Fruit fly (Drosophila melanogaster): ENCODE results near the gene CG2150.

Gene CG2150

DNA sequence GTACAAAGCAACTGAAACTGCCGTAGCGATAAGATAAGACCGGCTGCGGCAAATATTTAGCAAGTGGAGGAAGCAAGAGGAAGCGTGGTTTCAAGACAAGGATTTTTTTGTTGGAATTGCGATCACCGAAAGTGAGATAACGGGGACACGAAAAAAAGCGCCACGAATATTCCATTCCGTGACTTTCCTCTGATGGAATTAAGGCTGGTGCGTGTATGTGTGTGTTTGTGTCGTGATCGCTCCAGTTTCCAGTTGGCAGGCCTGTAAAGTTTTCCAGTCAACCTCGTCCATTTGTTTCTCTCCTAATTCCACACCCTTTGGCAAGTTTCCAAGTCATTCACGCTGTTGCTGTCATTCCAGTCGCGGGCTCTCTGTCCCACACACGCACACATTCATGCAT lies 38.3 kb downstream of the CG2150 start:
- no peak for TF ChIP-seq cic (GFP tag; optimal IDR thresholded peaks at IDR 0.05)
- TF ChIP-seq Mnt (GFP tag; optimal IDR thresholded peaks at IDR 0.05), result no peak
- no peak for TF ChIP-seq CG7045 (GFP tag; optimal IDR thresholded peaks at IDR 0.05)
- no peak for TF ChIP-seq Hr96 (GFP tag; optimal IDR thresholded peaks at IDR 0.05)
- no peak for TF ChIP-seq pad (GFP tag; optimal IDR thresholded peaks at IDR 0.05)

DNA sequence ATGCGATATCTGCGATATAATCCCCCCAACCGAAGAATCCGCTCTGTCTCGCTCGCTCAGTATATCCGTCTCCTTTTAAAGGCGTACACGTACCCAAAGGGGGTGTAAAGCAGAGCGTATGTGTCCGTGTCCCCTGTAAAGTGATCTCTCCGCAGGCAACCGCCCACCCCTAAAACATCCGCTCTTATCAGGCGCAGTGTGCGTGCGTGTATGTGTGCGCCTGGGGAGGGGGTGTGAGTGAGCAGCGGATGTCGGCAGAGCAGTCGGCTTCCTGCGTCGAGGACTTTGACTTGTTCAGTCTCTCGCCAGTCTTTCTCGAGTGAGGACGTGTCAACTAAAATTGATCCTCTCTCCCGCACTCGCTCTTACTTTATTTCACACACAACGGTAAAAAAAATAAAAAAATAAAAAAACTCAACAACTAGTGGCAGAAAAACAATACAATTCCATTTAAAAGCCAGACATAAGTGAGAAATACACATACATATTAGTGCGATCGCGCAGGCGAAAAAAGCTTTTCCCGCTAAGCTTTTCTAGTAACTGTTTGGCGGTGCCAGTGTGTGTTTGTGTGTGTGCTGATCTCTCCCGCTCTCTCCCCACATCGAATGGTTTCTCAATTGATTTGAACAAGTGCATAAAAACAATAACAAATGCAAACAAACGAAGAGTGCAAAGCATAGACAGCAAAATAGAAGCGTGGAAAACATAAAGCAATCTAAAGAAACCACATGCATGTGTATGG lies 38.9 kb downstream of the CG2150 start:
- TF ChIP-seq pad (GFP tag; optimal IDR thresholded peaks at IDR 0.05) (peak; percentile 91), Hr96 (GFP tag; optimal IDR thresholded peaks at IDR 0.05) (no peak), CG11617 (GFP tag; optimal IDR thresholded peaks at IDR 0.05) (peak; percentile 12), CG12768 (GFP tag; optimal IDR thresholded peaks at IDR 0.05) (peak; percentile 61), kay (GFP tag; ENCODE audit: borderline replicate concordance) (no peak), ovo (GFP tag; optimal IDR thresholded peaks at IDR 0.05) (peak; percentile 68), bab1 (GFP tag; optimal IDR thresholded peaks at IDR 0.05) (no peak), CG1620 (GFP tag; optimal IDR thresholded peaks at IDR 0.05) (no peak), Mnt (GFP tag; optimal IDR thresholded peaks at IDR 0.05) (no peak), CG5204 (GFP tag; optimal IDR thresholded peaks at IDR 0.05) (no peak), CG14711 (tag; optimal IDR thresholded peaks at IDR 0.05) (no peak), CG33017 (tag; optimal IDR thresholded peaks at IDR 0.05) (peak; percentile 32), CG7045 (GFP tag; optimal IDR thresholded peaks at IDR 0.05) (no peak), CG7101 (tag; optimal IDR thresholded peaks at IDR 0.05) (peak; percentile 6), Crg-1 (GFP tag; optimal IDR thresholded peaks at IDR 0.05) (no peak), cnc (optimal IDR thresholded peaks at IDR 0.05) (no peak), toe (GFP tag; optimal IDR thresholded peaks at IDR 0.05) (peak; percentile 70), tj (GFP tag; optimal IDR thresholded peaks at IDR 0.05) (peak; percentile 23), Clk (GFP tag; optimal IDR thresholded peaks at IDR 0.05) (no peak), cic (GFP tag; optimal IDR thresholded peaks at IDR 0.05) (peak; percentile 66)

DNA sequence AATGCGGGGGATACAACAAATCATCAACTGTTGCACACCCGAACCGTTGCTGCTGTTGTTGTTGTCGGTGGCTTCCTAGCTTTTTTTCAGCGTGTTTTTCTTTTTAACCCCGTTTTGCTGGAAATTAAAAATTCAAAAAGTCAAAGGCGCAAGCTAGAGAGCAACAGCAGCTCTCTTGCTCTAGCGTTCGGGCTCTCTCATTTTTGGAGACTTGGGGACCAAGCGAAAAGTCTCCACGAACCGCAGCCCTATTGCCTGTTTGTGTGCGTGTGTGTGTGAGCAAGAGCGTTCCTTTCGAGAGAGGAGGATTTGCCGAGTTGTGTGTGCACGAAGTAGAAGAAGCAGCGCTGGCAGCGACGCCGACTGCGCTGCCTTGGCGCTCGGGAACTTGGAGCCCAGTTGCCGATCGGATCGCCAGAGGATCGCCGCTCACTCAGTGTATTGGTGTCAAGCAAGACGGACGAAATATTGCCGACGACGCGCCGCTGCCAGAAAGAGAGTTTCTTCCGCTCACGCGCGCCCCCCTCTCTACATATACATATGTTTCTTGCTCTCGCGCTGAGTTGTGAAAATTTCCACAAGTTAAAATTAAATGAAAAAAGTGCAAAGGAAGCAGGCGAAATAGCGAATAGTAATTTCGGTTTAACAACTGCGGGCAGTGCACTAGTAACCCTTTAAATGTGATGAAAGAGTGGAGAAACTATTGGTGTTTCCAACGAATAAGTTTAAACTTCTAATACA lies 39.8 kb downstream of the CG2150 start:
- TF ChIP-seq CG11617 (GFP tag; optimal IDR thresholded peaks at IDR 0.05) (no peak), Clk (GFP tag; optimal IDR thresholded peaks at IDR 0.05) (no peak), tj (GFP tag; optimal IDR thresholded peaks at IDR 0.05) (peak; percentile 73), CG5204 (GFP tag; optimal IDR thresholded peaks at IDR 0.05) (no peak), Mnt (GFP tag; optimal IDR thresholded peaks at IDR 0.05) (no peak), CG1620 (GFP tag; optimal IDR thresholded peaks at IDR 0.05) (no peak), cnc (optimal IDR thresholded peaks at IDR 0.05) (no peak), CG7045 (GFP tag; optimal IDR thresholded peaks at IDR 0.05) (no peak), Hr96 (GFP tag; optimal IDR thresholded peaks at IDR 0.05) (no peak), bab1 (GFP tag; optimal IDR thresholded peaks at IDR 0.05) (peak; percentile 37), ovo (GFP tag; optimal IDR thresholded peaks at IDR 0.05) (no peak), pad (GFP tag; optimal IDR thresholded peaks at IDR 0.05) (peak; percentile 36), CG12768 (GFP tag; optimal IDR thresholded peaks at IDR 0.05) (no peak), CG14711 (tag; optimal IDR thresholded peaks at IDR 0.05) (no peak), Crg-1 (GFP tag; optimal IDR thresholded peaks at IDR 0.05) (no peak)

DNA sequence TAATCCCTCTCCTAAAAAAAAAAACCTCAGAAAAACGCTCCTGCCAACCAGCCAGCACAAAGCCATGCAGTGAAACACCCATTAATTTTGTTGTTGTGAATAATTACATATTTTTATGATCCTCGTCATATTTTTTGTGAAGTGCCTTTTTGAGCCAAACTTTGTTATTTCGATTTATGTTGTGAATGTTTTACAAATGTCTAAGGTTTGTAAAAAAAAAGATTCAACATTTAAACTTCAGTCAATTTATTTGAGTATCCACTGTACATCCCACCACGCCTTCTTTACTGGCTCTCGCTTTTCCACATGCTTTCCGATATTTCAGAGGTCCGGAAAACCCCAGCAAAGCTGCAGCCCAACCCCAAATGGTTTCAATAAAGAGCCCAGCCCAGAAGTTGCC lies 40.4 kb downstream of the CG2150 start:
- TF ChIP-seq Hr96 (GFP tag; optimal IDR thresholded peaks at IDR 0.05) (no peak), kay (GFP tag; ENCODE audit: borderline replicate concordance) (peak; percentile 32)

DNA sequence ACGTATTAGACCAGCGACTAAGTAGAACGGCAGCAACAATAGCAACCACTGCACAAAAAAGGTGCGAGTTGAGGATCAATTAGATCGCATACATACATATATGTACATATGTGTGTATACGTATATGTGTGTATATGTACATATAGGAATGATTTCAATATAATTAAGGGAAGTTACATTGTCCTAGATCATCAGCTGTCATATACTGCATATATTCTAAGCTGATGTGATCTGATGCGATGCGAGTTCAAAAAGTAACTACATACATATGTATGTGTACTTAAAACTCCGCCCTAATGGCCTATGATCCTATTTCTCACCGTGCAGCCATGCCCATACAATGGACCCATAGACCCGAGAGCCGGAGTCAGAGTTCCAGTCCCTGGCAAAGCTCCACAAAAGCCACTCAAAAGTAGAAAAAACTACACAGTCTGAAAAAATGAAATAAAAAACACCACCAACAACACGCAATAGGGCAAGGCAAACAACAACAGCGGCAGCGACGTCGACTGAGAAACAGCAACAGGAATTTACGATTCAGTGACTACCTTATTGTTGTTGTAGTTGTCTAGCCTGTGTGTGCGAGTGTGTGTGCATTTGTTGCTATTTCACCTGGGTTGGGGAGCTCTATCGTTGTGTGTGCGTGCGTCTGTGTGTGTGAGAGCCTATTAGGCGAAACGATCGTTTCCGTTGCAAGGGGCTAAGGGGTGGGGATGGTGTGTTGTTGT lies 41.2 kb downstream of the CG2150 start:
- TF ChIP-seq CG14711 (tag; optimal IDR thresholded peaks at IDR 0.05) (no peak), toe (GFP tag; optimal IDR thresholded peaks at IDR 0.05) (peak; percentile 39), pad (GFP tag; optimal IDR thresholded peaks at IDR 0.05) (peak; percentile 27), bab1 (GFP tag; optimal IDR thresholded peaks at IDR 0.05) (no peak), Hr96 (GFP tag; optimal IDR thresholded peaks at IDR 0.05) (no peak), ovo (GFP tag; optimal IDR thresholded peaks at IDR 0.05) (peak; percentile 7)

DNA sequence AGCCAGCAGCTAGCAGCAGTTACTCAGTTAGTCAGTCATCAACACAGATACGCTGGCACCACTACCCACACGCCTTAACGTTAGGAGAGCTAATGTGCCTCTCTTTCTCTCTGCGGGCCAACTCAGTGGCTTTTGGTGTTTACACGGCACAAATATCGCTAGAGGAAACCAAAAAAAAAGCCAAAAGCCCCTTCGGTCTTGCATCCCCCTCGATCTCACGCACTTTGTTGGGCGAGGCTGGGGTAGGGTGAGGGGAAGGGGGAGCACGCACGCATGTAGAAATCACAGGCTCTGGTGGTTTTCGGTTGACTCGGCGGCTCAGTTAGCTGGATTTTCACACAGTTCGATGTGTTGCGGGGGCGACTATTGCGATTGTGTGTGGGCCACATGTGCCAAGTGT lies 42.6 kb downstream of the CG2150 start:
- TF ChIP-seq CG33017 (tag; optimal IDR thresholded peaks at IDR 0.05), result no peak
- no peak for TF ChIP-seq toe (GFP tag; optimal IDR thresholded peaks at IDR 0.05)
- no peak for TF ChIP-seq bab1 (GFP tag; optimal IDR thresholded peaks at IDR 0.05)
- TF ChIP-seq Clk (GFP tag; optimal IDR thresholded peaks at IDR 0.05), result no peak
- no peak for TF ChIP-seq kay (GFP tag; ENCODE audit: borderline replicate concordance)
- no peak for TF ChIP-seq Crg-1 (GFP tag; optimal IDR thresholded peaks at IDR 0.05)
- TF ChIP-seq CG1620 (GFP tag; optimal IDR thresholded peaks at IDR 0.05), result no peak
- TF ChIP-seq CG5204 (GFP tag; optimal IDR thresholded peaks at IDR 0.05), result no peak
- no peak for TF ChIP-seq ovo (GFP tag; optimal IDR thresholded peaks at IDR 0.05)
- no peak for TF ChIP-seq Hr96 (GFP tag; optimal IDR thresholded peaks at IDR 0.05)
- no peak for TF ChIP-seq tj (GFP tag; optimal IDR thresholded peaks at IDR 0.05)
- TF ChIP-seq cnc (optimal IDR thresholded peaks at IDR 0.05), result no peak
- no peak for TF ChIP-seq CG11617 (GFP tag; optimal IDR thresholded peaks at IDR 0.05)
- no peak for TF ChIP-seq cic (GFP tag; optimal IDR thresholded peaks at IDR 0.05)
- no peak for TF ChIP-seq CG12768 (GFP tag; optimal IDR thresholded peaks at IDR 0.05)
- no peak for TF ChIP-seq pad (GFP tag; optimal IDR thresholded peaks at IDR 0.05)
- no peak for TF ChIP-seq Mnt (GFP tag; optimal IDR thresholded peaks at IDR 0.05)

Data from whole organism, adult.